Fruit fly (Drosophila melanogaster): Measurements from ENCODE around the gene CG15764.

The CG15764 gene

dm6 chrX:5885973-5886372, 17.1 kb downstream of the CG15764 start:
- no peak for TF ChIP-seq noc (tag; optimal IDR thresholded peaks at IDR 0.05)

dm6 chrX:5886764-5887555, 18.1 kb downstream of the CG15764 start:
- TF ChIP-seq noc (tag; optimal IDR thresholded peaks at IDR 0.05): no peak

dm6 chrX:5888260-5888659, 19.4 kb downstream of the CG15764 start:
- no peak for TF ChIP-seq noc (tag; optimal IDR thresholded peaks at IDR 0.05)

dm6 chrX:5888933-5889332, 20.0 kb downstream of the CG15764 start:
- no peak for TF ChIP-seq noc (tag; optimal IDR thresholded peaks at IDR 0.05)

- TF ChIP-seq noc (tag; optimal IDR thresholded peaks at IDR 0.05): peak; percentile 82
These were observed 23.0 kb downstream of the CG15764 start for dm6 chrX:5891666-5892444.

dm6 chrX:5892512-5892911, 23.6 kb downstream of the CG15764 start:
- TF ChIP-seq noc (tag; optimal IDR thresholded peaks at IDR 0.05): no peak

dm6 chrX:5893165-5893564, 24.3 kb downstream of the CG15764 start:
- no peak for TF ChIP-seq noc (tag; optimal IDR thresholded peaks at IDR 0.05)

- TF ChIP-seq noc (tag; optimal IDR thresholded peaks at IDR 0.05): no peak
These were observed 25.9 kb downstream of the CG15764 start for dm6 chrX:5894529-5895487.

- peak; percentile 57 for TF ChIP-seq noc (tag; optimal IDR thresholded peaks at IDR 0.05)
These were observed 27.1 kb downstream of the CG15764 start for dm6 chrX:5895821-5896550.

dm6 chrX:5896809-5897700, 28.2 kb downstream of the CG15764 start:
- TF ChIP-seq noc (tag; optimal IDR thresholded peaks at IDR 0.05): no peak

- TF ChIP-seq noc (tag; optimal IDR thresholded peaks at IDR 0.05): peak; percentile 16
These were observed 30.6 kb downstream of the CG15764 start for dm6 chrX:5899241-5900145.

- TF ChIP-seq noc (tag; optimal IDR thresholded peaks at IDR 0.05): peak; percentile 84
These were observed 31.5 kb downstream of the CG15764 start, which contains the start of gene Act5C for dm6 chrX:5900146-5901093. TSS of gene Act5C (plus strand) at chrX:5900861.
